Worm (Caenorhabditis elegans) whole organism, L3 larva: ENCODE data around the gene F56D6.6.

ENCODE experiments used
- R02D3.7 ChIP-seq: fragments of 150-350 bp; optimal IDR thresholded peaks from 2 replicates; lab custom pipeline; 2014; ENCODE audit warnings: missing biosample characterization, missing genetic modification characterization
- ZK546.5 ChIP-seq: sonication (generic microtip); optimal IDR thresholded peaks from 2 replicates; lab custom pipeline; 2017; ENCODE audit warnings: missing biosample characterization, missing genetic modification characterization
- aly-2 ChIP-seq: fragments of 150-350 bp; optimal IDR thresholded peaks from 2 replicates; lab custom pipeline; 2014; ENCODE audit warnings: missing biosample characterization, missing genetic modification characterization
- ama-1 ChIP-seq: fragments of 150-350 bp; optimal IDR thresholded peaks from 2 replicates; lab custom pipeline; 2018
- ceh-16 ChIP-seq: sonication (generic microtip); optimal IDR thresholded peaks from 2 replicates; lab custom pipeline; 2017; ENCODE audit warnings: missing biosample characterization, missing genetic modification characterization
- ceh-82 ChIP-seq: fragments of 150-350 bp; optimal IDR thresholded peaks from 2 replicates; lab custom pipeline; 2014; ENCODE audit warnings: missing biosample characterization, missing genetic modification characterization
- daf-12 ChIP-seq: fragments of 150-350 bp; optimal IDR thresholded peaks from 2 replicates; lab custom pipeline; 2014; ENCODE audit warnings: missing biosample characterization, missing genetic modification reagents, missing genetic modification characterization
- egl-27 ChIP-seq: sonication (generic microtip); optimal IDR thresholded peaks from 4 replicates; lab custom pipeline; 2017; ENCODE audit warnings: missing biosample characterization, missing genetic modification reagents, missing genetic modification characterization
- egl-5 ChIP-seq: fragments of 150-350 bp; optimal IDR thresholded peaks from 2 replicates; lab custom pipeline; 2017; ENCODE audit warnings: missing biosample characterization, missing genetic modification reagents, missing genetic modification characterization, inconsistent platforms
- elt-2 ChIP-seq: sonication (generic microtip); optimal IDR thresholded peaks from 2 replicates; lab custom pipeline; 2016; ENCODE audit warnings: missing genetic modification reagents, mild to moderate bottlenecking, missing genetic modification characterization, missing compliant biosample characterization
- elt-3 ChIP-seq, 3 experiments: fragments of 150-350 bp in 1 of 3; sonication (generic microtip) in 2 of 3; optimal IDR thresholded peaks; 2 replicates in 2 of 3; 4 replicates in 1 of 3; lab custom pipeline; 2014 to 2017; ENCODE audit warnings: missing biosample characterization in 3 of 3, missing genetic modification characterization in 3 of 3
- eor-1 ChIP-seq, 2 experiments: fragments of 150-350 bp; optimal IDR thresholded peaks; 2 replicates each; lab custom pipeline; 2014 to 2018; ENCODE audit warnings: missing biosample characterization in 2 of 2, missing genetic modification characterization in 2 of 2
- fkh-10 ChIP-seq: sonication (generic microtip); optimal IDR thresholded peaks from 2 replicates; lab custom pipeline; 2017; ENCODE audit warnings: missing biosample characterization, missing genetic modification reagents, missing genetic modification characterization
- fkh-2 ChIP-seq: fragments of 150-350 bp; optimal IDR thresholded peaks from 2 replicates; lab custom pipeline; 2014; ENCODE audit warnings: missing biosample characterization, missing genetic modification reagents, missing genetic modification characterization
- hmg-11 ChIP-seq: sonication (generic microtip); optimal IDR thresholded peaks from 2 replicates; lab custom pipeline; 2016; ENCODE audit warnings: missing genetic modification characterization, missing compliant biosample characterization
- jun-1 ChIP-seq: fragments of 150-350 bp; optimal IDR thresholded peaks from 2 replicates; lab custom pipeline; 2014; ENCODE audit warnings: missing biosample characterization, missing genetic modification reagents, missing genetic modification characterization
- lin-15B ChIP-seq: fragments of 150-350 bp; optimal IDR thresholded peaks from 2 replicates; lab custom pipeline; 2014; ENCODE audit warnings: missing biosample characterization, missing genetic modification characterization
- lsy-12 ChIP-seq: sonication (generic microtip); optimal IDR thresholded peaks from 2 replicates; lab custom pipeline; 2016; ENCODE audit warnings: mild to moderate bottlenecking, missing genetic modification characterization, missing compliant biosample characterization
- mdl-1 ChIP-seq: fragments of 150-350 bp; optimal IDR thresholded peaks from 2 replicates; lab custom pipeline; 2014; ENCODE audit warnings: missing biosample characterization, missing genetic modification characterization
- mml-1 ChIP-seq: fragments of 150-350 bp; sonication (generic microtip); optimal IDR thresholded peaks from 3 replicates; lab custom pipeline; 2014; ENCODE audit warnings: missing biosample characterization, missing genetic modification characterization
- nfya-1 ChIP-seq: sonication (generic microtip); optimal IDR thresholded peaks from 2 replicates; lab custom pipeline; 2017; ENCODE audit warnings: missing genetic modification characterization, mild to moderate bottlenecking, missing compliant biosample characterization, antibody characterized with exemption, moderate library complexity; ENCODE audit not compliant: insufficient read depth
- nhr-11 ChIP-seq: fragments of 150-350 bp; optimal IDR thresholded peaks from 2 replicates; lab custom pipeline; 2014; ENCODE audit warnings: missing biosample characterization, missing genetic modification characterization
- nhr-12 ChIP-seq: fragments of 150-350 bp; optimal IDR thresholded peaks from 2 replicates; lab custom pipeline; 2014; ENCODE audit warnings: missing biosample characterization, missing genetic modification characterization
- nhr-23 ChIP-seq: fragments of 150-350 bp; optimal IDR thresholded peaks from 2 replicates; lab custom pipeline; 2014; ENCODE audit warnings: missing biosample characterization, missing genetic modification reagents, missing genetic modification characterization
- nhr-237 ChIP-seq: fragments of 150-350 bp; optimal IDR thresholded peaks from 2 replicates; lab custom pipeline; 2014; ENCODE audit warnings: missing biosample characterization, missing genetic modification characterization
- nhr-25 ChIP-seq: sonication (generic microtip); optimal IDR thresholded peaks from 2 replicates; lab custom pipeline; 2017; ENCODE audit warnings: missing biosample characterization, missing genetic modification characterization
- nhr-43 ChIP-seq: sonication (generic microtip); optimal IDR thresholded peaks from 2 replicates; lab custom pipeline; 2016; ENCODE audit warnings: mild to moderate bottlenecking, missing genetic modification characterization, missing compliant biosample characterization; ENCODE audit not compliant: poor library complexity, severe bottlenecking
- nhr-67 ChIP-seq: fragments of 150-350 bp; optimal IDR thresholded peaks from 2 replicates; lab custom pipeline; 2014; ENCODE audit warnings: missing biosample characterization, missing genetic modification characterization
- nhr-77 ChIP-seq: fragments of 150-350 bp; optimal IDR thresholded peaks from 2 replicates; lab custom pipeline; 2014; ENCODE audit warnings: missing biosample characterization, missing genetic modification characterization
- pqm-1 ChIP-seq: fragments of 150-350 bp; optimal IDR thresholded peaks from 2 replicates; lab custom pipeline; 2017; ENCODE audit warnings: missing biosample characterization, missing genetic modification characterization, inconsistent platforms
- skn-1 ChIP-seq: fragments of 150-350 bp; optimal IDR thresholded peaks from 2 replicates; lab custom pipeline; 2014; ENCODE audit warnings: missing biosample characterization, missing genetic modification characterization
- snpc-4 ChIP-seq: fragments of 150-350 bp; optimal IDR thresholded peaks from 2 replicates; lab custom pipeline; 2014; ENCODE audit warnings: missing biosample characterization, missing genetic modification characterization
- tbx-2 ChIP-seq: sonication (generic microtip); optimal IDR thresholded peaks from 2 replicates; lab custom pipeline; 2016; ENCODE audit warnings: mild to moderate bottlenecking, missing genetic modification characterization, missing compliant biosample characterization
- unc-39 ChIP-seq: sonication (generic microtip); optimal IDR thresholded peaks from 4 replicates; lab custom pipeline; 2017; ENCODE audit warnings: missing biosample characterization, missing genetic modification characterization
- unc-62 ChIP-seq: fragments of 150-350 bp; sonication (generic microtip); optimal IDR thresholded peaks from 4 replicates; lab custom pipeline; 2014; ENCODE audit warnings: missing biosample characterization, missing genetic modification reagents, missing genetic modification characterization
- zag-1 ChIP-seq: fragments of 150-350 bp; optimal IDR thresholded peaks from 2 replicates; lab custom pipeline; 2014; ENCODE audit warnings: missing biosample characterization, missing genetic modification characterization
- ztf-11 ChIP-seq: fragments of 150-350 bp; optimal IDR thresholded peaks from 2 replicates; lab custom pipeline; 2014; ENCODE audit warnings: missing biosample characterization, missing genetic modification characterization

Gene F56D6.6

DNA sequence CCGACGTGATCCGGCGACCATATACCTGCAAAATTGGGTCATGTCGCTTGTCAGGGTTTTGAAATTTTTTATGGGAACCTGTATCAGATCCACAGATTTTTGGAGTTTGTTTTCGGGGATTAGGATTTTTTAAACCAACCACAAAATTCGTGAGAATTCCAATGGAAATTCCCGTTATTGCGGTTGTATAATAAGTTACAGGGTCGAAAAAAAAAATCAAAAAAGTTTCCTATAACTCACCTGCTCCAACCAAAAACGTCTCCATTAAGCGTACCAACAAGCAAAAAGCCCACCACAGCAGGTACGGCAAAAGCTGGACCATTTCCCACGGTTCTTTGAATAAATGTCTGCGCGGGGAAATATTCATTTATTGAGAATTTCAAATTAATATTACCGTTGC is 40.1 kb upstream of the F56D6.6 start:
- TF ChIP-seq ZK546.5 = no peak
- no peak for TF ChIP-seq daf-12 (tag; lab: Kevin White, UChicago)
- no peak for TF ChIP-seq nhr-67 (tag; lab: Kevin White, UChicago)
- no peak for TF ChIP-seq ceh-82 (tag; lab: Kevin White, UChicago)
- no peak for TF ChIP-seq nhr-12
- no peak for TF ChIP-seq fkh-2
- TF ChIP-seq unc-62 (GFP tag; lab: Kevin White, UChicago) = no peak
- TF ChIP-seq, all 47 proteins: peak for 0

ce11 chrIV:3864944-3865343 is 38.1 kb upstream of the F56D6.6 start, which contains the start of gene aat-8:
TSS of gene aat-8 (minus strand) at chrIV:3865044.
- TF ChIP-seq nhr-67 (tag; lab: Kevin White, UChicago) (peak; percentile 30), R02D3.7 (no peak)
- TF ChIP-seq, all 47 proteins: peak for 1

ce11 chrIV:3866018-3866417 is 37.0 kb upstream of the F56D6.6 start:
- TF ChIP-seq fkh-2 (no peak), pqm-1 (tag; lab: Kevin White, UChicago) (peak; percentile 30), skn-1 (tag; lab: Kevin White, UChicago) (no peak), ama-1 (lab: Kevin White, UChicago) (no peak), nhr-43 (tag; lab: Kevin White, UChicago) (no peak), zag-1 (tag; lab: Kevin White, UChicago) (no peak), lin-15B (tag; lab: Kevin White, UChicago) (no peak), ceh-16 (no peak), nhr-23 (tag; lab: Kevin White, UChicago) (peak; percentile 46), tbx-2 (tag; lab: Kevin White, UChicago) (no peak), aly-2 (tag; lab: Kevin White, UChicago) (no peak), hmg-11 (tag; lab: Kevin White, UChicago) (no peak), R02D3.7 (no peak), mml-1 (no peak), snpc-4 (no peak), lsy-12 (tag; lab: Kevin White, UChicago) (no peak), nhr-11 (tag; lab: Kevin White, UChicago) (no peak), fkh-10 (GFP tag; lab: Kevin White, UChicago) (no peak), jun-1 (no peak), unc-39 (tag; lab: Kevin White, UChicago) (no peak), nhr-77 (tag; lab: Kevin White, UChicago) (no peak), nhr-25 (tag; lab: Kevin White, UChicago) (peak; percentile 55), nfya-1 (tag; lab: Kevin White, UChicago) (no peak), egl-27 (tag; lab: Kevin White, UChicago) (no peak), unc-62 (GFP tag; lab: Kevin White, UChicago) (no peak), eor-1 (tag; optimal IDR thresholded peaks at IDR 0.05; lab: Kevin White, UChicago) (no peak), ztf-11 (tag; lab: Kevin White, UChicago) (no peak), elt-2 (tag; lab: Kevin White, UChicago) (peak; percentile 38), elt-3 (tag; optimal IDR thresholded peaks at IDR 0.05; lab: Kevin White, UChicago) (no peak), nhr-67 (tag; lab: Kevin White, UChicago) (no peak), nhr-237 (tag; lab: Kevin White, UChicago) (no peak)
- TF ChIP-seq, all 47 proteins: peak for 4

DNA sequence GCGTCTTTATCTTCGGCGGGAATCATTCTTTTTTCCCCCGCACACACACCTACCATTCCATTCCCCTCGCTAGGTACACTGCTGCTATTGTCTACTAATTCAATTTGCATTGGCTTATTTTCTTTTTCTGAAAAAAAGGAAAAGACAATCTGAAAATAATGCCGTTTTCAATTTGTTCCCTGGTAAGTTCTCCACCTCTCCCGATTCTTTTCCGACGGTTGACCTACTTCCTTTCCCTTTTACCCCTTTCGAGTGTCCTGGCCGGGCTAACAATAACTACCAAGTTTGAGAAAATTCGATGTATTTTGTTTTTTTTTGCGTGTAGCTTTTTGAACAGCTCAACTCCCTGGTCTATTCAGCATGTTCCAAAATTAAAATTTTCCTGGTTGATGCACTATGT is 35.8 kb upstream of the F56D6.6 start, which contains the start of gene F37C4.4:
TSS of gene F37C4.4 (plus strand) at position 58 of the 400 bp plus-strand sequence.
- TF ChIP-seq egl-27 (tag; lab: Kevin White, UChicago) = no peak
- no peak for TF ChIP-seq daf-12 (tag; lab: Kevin White, UChicago)
- no peak for TF ChIP-seq egl-5 (tag; lab: Kevin White, UChicago)
- TF ChIP-seq skn-1 (tag; lab: Kevin White, UChicago) = no peak
- TF ChIP-seq nhr-25 (tag; lab: Kevin White, UChicago) = no peak
- no peak for TF ChIP-seq unc-62 (GFP tag; lab: Kevin White, UChicago)
- TF ChIP-seq elt-2 (tag; lab: Kevin White, UChicago) = no peak
- no peak for TF ChIP-seq mdl-1 (tag; lab: Kevin White, UChicago)
- TF ChIP-seq jun-1 = no peak
- no peak for TF ChIP-seq elt-3 (tag; optimal IDR thresholded peaks at IDR 0.05; lab: Kevin White, UChicago)
- no peak for TF ChIP-seq nhr-11 (tag; lab: Kevin White, UChicago)
- TF ChIP-seq snpc-4 = no peak
- TF ChIP-seq tbx-2 (tag; lab: Kevin White, UChicago) = no peak
- no peak for TF ChIP-seq nfya-1 (tag; lab: Kevin White, UChicago)
